Worm (Caenorhabditis elegans) whole organism, L1 larva: ENCODE results near the gene C16B8.2.

ENCODE experiments used
- blmp-1 ChIP-seq: fragments of 150-350 bp; optimal IDR thresholded peaks from 2 replicates; lab custom pipeline; 2014; ENCODE audit warnings: missing biosample characterization, missing genetic modification characterization
- fkh-8 ChIP-seq: sonication (generic microtip); optimal IDR thresholded peaks from 2 replicates; lab custom pipeline; 2016; ENCODE audit warnings: mild to moderate bottlenecking, missing genetic modification characterization, missing compliant biosample characterization
- hpl-2 ChIP-seq: fragments of 150-350 bp; optimal IDR thresholded peaks from 2 replicates; lab custom pipeline; 2014; ENCODE audit warnings: missing biosample characterization, missing genetic modification reagents, missing genetic modification characterization
- lin-39 ChIP-seq: fragments of 150-350 bp; optimal IDR thresholded peaks from 2 replicates; lab custom pipeline; 2014; ENCODE audit warnings: missing biosample characterization, missing genetic modification reagents, missing genetic modification characterization
- nhr-237 ChIP-seq: fragments of 150-350 bp; optimal IDR thresholded peaks from 2 replicates; lab custom pipeline; 2014; ENCODE audit warnings: missing biosample characterization, missing genetic modification characterization
- nhr-47 ChIP-seq: sonication (generic microtip); optimal IDR thresholded peaks from 2 replicates; lab custom pipeline; 2016; ENCODE audit warnings: mild to moderate bottlenecking, missing genetic modification characterization, moderate library complexity, missing compliant biosample characterization
- pax-3 ChIP-seq: fragments of 200-800 bp; sonication (Bioruptor generic); optimal IDR thresholded peaks from 2 replicates; lab custom pipeline; 2018; ENCODE audit warnings: mild to moderate bottlenecking, missing genetic modification characterization, moderate library complexity, missing compliant biosample characterization
- unc-62 ChIP-seq: fragments of 150-350 bp; optimal IDR thresholded peaks from 2 replicates; lab custom pipeline; 2014; ENCODE audit warnings: missing biosample characterization, missing genetic modification reagents, missing genetic modification characterization

DNA sequence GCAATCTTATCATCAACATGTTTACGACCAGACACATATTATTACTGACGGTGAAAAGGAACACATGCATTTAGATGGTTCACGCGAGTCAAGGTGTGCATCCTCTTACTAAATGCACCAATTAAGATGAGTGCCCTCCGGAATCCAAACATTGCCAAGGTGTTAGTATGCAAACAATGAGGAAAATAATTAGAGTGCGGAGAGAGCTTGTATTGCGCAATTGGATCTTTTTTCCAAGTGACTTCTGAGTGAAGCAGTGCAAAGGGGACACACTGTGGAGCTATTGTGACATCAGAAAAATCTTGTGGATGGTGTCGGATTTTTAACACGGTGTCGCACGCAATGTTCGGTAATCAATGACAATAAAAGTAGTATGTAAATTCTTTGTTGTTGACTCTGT is 11.0 kb upstream of the C16B8.2 start:
- TF ChIP-seq lin-39 (no peak), pax-3 (tag; lab: Kevin White, UChicago) (no peak), unc-62 (GFP tag; lab: Kevin White, UChicago) (no peak), hpl-2 (GFP tag; lab: Kevin White, UChicago) (no peak), nhr-47 (tag; lab: Kevin White, UChicago) (no peak), blmp-1 (tag; lab: Kevin White, UChicago) (no peak), nhr-237 (no peak), fkh-8 (tag; lab: Kevin White, UChicago) (no peak)
